Fruit fly (Drosophila melanogaster): ENCODE results near the gene CG32241.

CG32241 gene

DNA sequence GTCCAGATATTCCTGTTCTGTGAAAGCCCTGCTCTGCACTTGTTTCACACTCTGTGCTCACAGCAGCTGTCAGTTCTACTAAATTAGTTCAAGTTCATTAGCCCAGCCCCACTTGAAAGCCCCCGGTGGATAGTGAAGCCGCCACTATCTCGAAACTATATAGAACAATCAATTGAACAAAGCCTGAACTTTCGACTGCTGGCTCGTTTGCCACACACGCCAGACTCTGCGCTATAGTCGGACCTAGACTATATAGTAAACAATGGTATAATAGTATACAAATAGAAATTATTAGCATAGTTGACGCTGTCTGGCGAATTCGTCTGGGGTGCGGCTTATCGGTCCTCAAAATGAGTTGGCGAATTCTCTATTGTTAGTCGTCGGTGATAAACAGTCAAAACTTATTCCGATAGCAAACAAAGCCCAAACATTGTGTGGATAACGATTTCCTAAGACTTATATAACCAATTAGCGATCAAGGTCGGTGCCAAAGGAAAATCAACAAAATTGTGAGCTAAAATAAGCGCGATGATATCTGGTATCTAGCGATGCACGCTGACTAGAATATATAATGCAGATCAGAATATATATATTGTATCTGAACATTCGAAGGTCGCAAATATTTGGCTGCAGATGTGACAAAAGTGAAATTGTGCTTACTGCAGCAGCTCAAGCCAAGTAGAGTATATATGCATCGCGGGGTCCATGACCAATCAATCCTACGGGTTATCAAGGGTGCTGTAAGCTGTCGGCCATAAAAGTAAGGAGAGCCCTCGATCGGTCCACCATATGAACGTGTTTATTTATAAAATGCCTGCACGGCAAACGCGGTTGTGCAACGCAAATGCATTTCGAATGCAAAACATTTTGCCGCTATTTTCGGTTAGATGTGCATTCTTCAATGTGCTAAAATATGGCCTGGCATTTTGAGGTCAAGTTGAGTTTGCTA lies 50.8 kb downstream of the CG32241 start (continued):
- TF ChIP-seq slou (GFP tag; optimal IDR thresholded peaks at IDR 0.05) (no peak), jumu (GFP tag; optimal IDR thresholded peaks at IDR 0.05) (no peak), CG31441 (GFP tag; IDR thresholded peaks at IDR 0.05) (no peak), z (GFP tag; IDR thresholded peaks at IDR 0.05) (no peak), ftz-f1 (GFP tag; optimal IDR thresholded peaks at IDR 0.05) (no peak), Jarid2 (GFP tag; optimal IDR thresholded peaks at IDR 0.05) (no peak), Nf-YC (tag; optimal IDR thresholded peaks at IDR 0.05) (no peak), CG10565 (GFP tag; optimal IDR thresholded peaks at IDR 0.05) (no peak), CG14965 (GFP tag; optimal IDR thresholded peaks at IDR 0.05; ENCODE audit: borderline replicate concordance) (no peak), Ets65A (GFP tag) (peak; percentile 31), CG3407 (GFP tag; optimal IDR thresholded peaks at IDR 0.05) (no peak), CG18599 (GFP tag; optimal IDR thresholded peaks at IDR 0.05) (peak; percentile 12), psq (GFP tag; optimal IDR thresholded peaks at IDR 0.05) (no peak), lov (optimal IDR thresholded peaks at IDR 0.05) (no peak), lov (GFP tag; IDR thresholded peaks at IDR 0.05) (0 out of 3 replicates have a peak, but pooled peaks have one; percentile 49), wdn (GFP tag; IDR thresholded peaks at IDR 0.05) (no peak), CG30403 (GFP tag; optimal IDR thresholded peaks at IDR 0.05) (no peak), CG3838 (GFP tag; optimal IDR thresholded peaks at IDR 0.05) (no peak), CG2116 (GFP tag; optimal IDR thresholded peaks at IDR 0.05) (no peak), vfl (GFP tag; optimal IDR thresholded peaks at IDR 0.05) (no peak), sob (GFP tag; IDR thresholded peaks at IDR 0.05) (no peak), CG7839 (tag; optimal IDR thresholded peaks at IDR 0.05) (no peak), peb (GFP tag; IDR thresholded peaks at IDR 0.05) (no peak), mam (GFP tag; optimal IDR thresholded peaks at IDR 0.05) (no peak), Side (GFP tag; optimal IDR thresholded peaks at IDR 0.05) (no peak), YL-1 (GFP tag; optimal IDR thresholded peaks at IDR 0.05) (no peak), CG12219 (GFP tag; optimal IDR thresholded peaks at IDR 0.05) (no peak), lilli (GFP tag; optimal IDR thresholded peaks at IDR 0.05) (no peak), Doc3 (GFP tag; IDR thresholded peaks at IDR 0.05; ENCODE audit: partially characterized antibody) (no peak), sens (GFP tag) (peak; percentile 75), Max (GFP tag; optimal IDR thresholded peaks at IDR 0.05) (no peak), croc (GFP tag; conservative IDR thresholded peaks at IDR 0.05) (no peak), mirr (GFP tag; optimal IDR thresholded peaks at IDR 0.05) (peak; percentile 35), CG16815 (GFP tag; optimal IDR thresholded peaks at IDR 0.05) (no peak), CG3847 (GFP tag; IDR thresholded peaks at IDR 0.05) (no peak), Fer1 (GFP tag; optimal IDR thresholded peaks at IDR 0.05) (peak; percentile 14), zen2 (GFP tag; IDR thresholded peaks at IDR 0.05; ENCODE audit: partially characterized antibody) (no peak), eve (GFP tag; optimal IDR thresholded peaks at IDR 0.05) (no peak), CG8089 (GFP tag; optimal IDR thresholded peaks at IDR 0.05) (no peak), pzg (GFP tag; optimal IDR thresholded peaks at IDR 0.05) (no peak), exex (tag; optimal IDR thresholded peaks at IDR 0.05) (peak; percentile 54), chn (GFP tag; optimal IDR thresholded peaks at IDR 0.05) (no peak), sima (GFP tag; optimal IDR thresholded peaks at IDR 0.05) (no peak), Opbp (GFP tag; IDR thresholded peaks at IDR 0.05; ENCODE audit: partially characterized antibody) (no peak), CG6813 (GFP tag; optimal IDR thresholded peaks at IDR 0.05) (no peak), CG14710 (tag; optimal IDR thresholded peaks at IDR 0.05) (no peak), Dek (tag; optimal IDR thresholded peaks at IDR 0.05) (no peak), Pdp1 (GFP tag; optimal IDR thresholded peaks at IDR 0.05) (peak in 1 of 2 experiments; percentile 92), vnd (GFP tag; IDR thresholded peaks at IDR 0.05; ENCODE audit: partially characterized antibody) (no peak)
